Worm (Caenorhabditis elegans) whole organism, young adult: Measurements from ENCODE around the gene F14D7.14.
"Not testable (repeated sequence)": the region's sequence is repeated elsewhere in the genome, so short reads cannot be mapped to it uniquely, and the experiment has no call there.

ENCODE experiments used
- B0261.1 ChIP-seq: sonication (generic microtip); optimal IDR thresholded peaks from 2 replicates; lab custom pipeline; 2016; ENCODE audit warnings: mild to moderate bottlenecking, missing genetic modification characterization, moderate library complexity, missing compliant biosample characterization
- C17E4.6 ChIP-seq: fragments of 200-800 bp; sonication (Bioruptor generic); IDR thresholded peaks from 2 replicates; pipeline ENCODE4 v1.3.6; 2022; ENCODE audit warnings: missing genetic modification reagents, missing genetic modification characterization, missing compliant biosample characterization
- F10E7.11 ChIP-seq: sonication (generic microtip); optimal IDR thresholded peaks from 2 replicates; lab custom pipeline; 2017; ENCODE audit warnings: mild to moderate bottlenecking, missing genetic modification characterization, moderate library complexity, missing compliant biosample characterization
- F37B4.10 ChIP-seq: fragments of 200-800 bp; sonication (Bioruptor generic); IDR thresholded peaks from 2 replicates; pipeline ENCODE4 v1.3.6; 2022; ENCODE audit warnings: missing genetic modification characterization, missing compliant biosample characterization
- F55B11.4 ChIP-seq: sonication (generic microtip); optimal IDR thresholded peaks from 2 replicates; lab custom pipeline; 2016; ENCODE audit warnings: missing compliant biosample characterization, missing genetic modification characterization, borderline replicate concordance; ENCODE audit not compliant: insufficient read depth
- F57A8.1 ChIP-seq: fragments of 200-800 bp; sonication (Bioruptor generic); optimal IDR thresholded peaks from 2 replicates; lab custom pipeline; 2018; ENCODE audit warnings: mild to moderate bottlenecking, missing genetic modification characterization, moderate library complexity, missing compliant biosample characterization
- T07F8.4 ChIP-seq: sonication (generic microtip); optimal IDR thresholded peaks from 2 replicates; lab custom pipeline; 2016; ENCODE audit warnings: mild to moderate bottlenecking, missing genetic modification characterization, moderate library complexity, missing compliant biosample characterization
- T26A5.8 ChIP-seq: sonication (generic microtip); optimal IDR thresholded peaks from 2 replicates; lab custom pipeline; 2016; ENCODE audit warnings: missing genetic modification characterization, missing compliant biosample characterization
- akir-1 ChIP-seq: fragments of 200-800 bp; sonication (Bioruptor generic); optimal IDR thresholded peaks from 2 replicates; lab custom pipeline; 2018; ENCODE audit warnings: mild to moderate bottlenecking, missing genetic modification characterization, moderate library complexity, missing compliant biosample characterization
- aptf-2 ChIP-seq: fragments of 200-800 bp; sonication (Bioruptor generic); conservative IDR thresholded peaks from 2 replicates; pipeline ENCODE4 v1.3.6; 2022; ENCODE audit warnings: missing genetic modification reagents, missing genetic modification characterization, missing compliant biosample characterization
- atf-7 ChIP-seq: sonication (generic microtip); optimal IDR thresholded peaks from 2 replicates; lab custom pipeline; 2017; ENCODE audit warnings: mild to moderate bottlenecking, missing genetic modification characterization, missing compliant biosample characterization
- attf-3 ChIP-seq: fragments of 200-800 bp; sonication (Bioruptor generic); conservative IDR thresholded peaks from 2 replicates; pipeline ENCODE4 v1.3.6; 2022; ENCODE audit warnings: missing genetic modification reagents, missing genetic modification characterization, missing compliant biosample characterization
- ceh-100 ChIP-seq: fragments of 200-800 bp; sonication (Bioruptor generic); IDR thresholded peaks from 2 replicates; pipeline ENCODE4 v1.3.6; 2022; ENCODE audit warnings: missing genetic modification reagents, missing genetic modification characterization, missing compliant biosample characterization
- ceh-58 ChIP-seq: fragments of 200-800 bp; sonication (Bioruptor generic); IDR thresholded peaks from 2 replicates; pipeline ENCODE4 v1.3.6; 2022; ENCODE audit warnings: missing genetic modification characterization, missing compliant biosample characterization
- chd-7 ChIP-seq: sonication (generic microtip); optimal IDR thresholded peaks from 2 replicates; lab custom pipeline; 2016; ENCODE audit warnings: mild to moderate bottlenecking, missing genetic modification characterization, moderate library complexity, missing compliant biosample characterization
- die-1 ChIP-seq: sonication (generic microtip); optimal IDR thresholded peaks from 2 replicates; lab custom pipeline; 2016; ENCODE audit warnings: missing genotype, mild to moderate bottlenecking, missing genetic modification characterization, missing compliant biosample characterization
- dpff-1 ChIP-seq: sonication (generic microtip); optimal IDR thresholded peaks from 2 replicates; lab custom pipeline; 2017; ENCODE audit warnings: mild to moderate bottlenecking, missing genetic modification characterization, missing compliant biosample characterization
- dpl-1 ChIP-seq: fragments of 150-350 bp; optimal IDR thresholded peaks from 2 replicates; lab custom pipeline; 2014; ENCODE audit warnings: missing biosample characterization, missing genetic modification reagents, missing genetic modification characterization
- egrh-3 ChIP-seq: fragments of 200-800 bp; sonication (Bioruptor generic); IDR thresholded peaks from 2 replicates; pipeline ENCODE4 v1.3.6; 2022; ENCODE audit warnings: missing genetic modification reagents, missing genetic modification characterization, missing compliant biosample characterization
- ekl-4 ChIP-seq: fragments of 200-800 bp; sonication (Bioruptor generic); IDR thresholded peaks from 2 replicates; pipeline ENCODE4 v1.3.6; 2022; ENCODE audit warnings: missing genetic modification reagents, missing genetic modification characterization, missing compliant biosample characterization
- him-1 ChIP-seq: sonication (generic microtip); optimal IDR thresholded peaks from 2 replicates; lab custom pipeline; 2016; ENCODE audit warnings: missing genotype, missing genetic modification reagents, missing genetic modification characterization, missing compliant biosample characterization
- hmg-20 ChIP-seq: fragments of 200-800 bp; sonication (Bioruptor generic); IDR thresholded peaks from 2 replicates; pipeline ENCODE4 v1.3.6; 2022; ENCODE audit warnings: missing genetic modification reagents, missing genetic modification characterization, missing compliant biosample characterization
- hrde-1 ChIP-seq: sonication (generic microtip); optimal IDR thresholded peaks from 2 replicates; lab custom pipeline; 2016; ENCODE audit warnings: missing genetic modification characterization, mild to moderate bottlenecking, missing compliant biosample characterization, moderate library complexity, missing genotype, missing genetic modification reagents, borderline replicate concordance
- hsf-1 ChIP-seq: fragments of 200-800 bp; sonication (Bioruptor generic); IDR thresholded peaks from 2 replicates; pipeline ENCODE4 v1.3.6; 2022; ENCODE audit warnings: missing genetic modification reagents, missing genetic modification characterization, missing compliant biosample characterization
- let-607 ChIP-seq, 2 experiments: fragments of 200-800 bp in 1 of 2; sonication (Bioruptor generic) in 1 of 2; sonication (generic microtip) in 1 of 2; optimal IDR thresholded peaks; 2 replicates each; lab custom pipeline; 2016 to 2018; ENCODE audit warnings: mild to moderate bottlenecking in 2 of 2, missing compliant biosample characterization in 2 of 2, missing genetic modification characterization in 2 of 2, moderate library complexity in 2 of 2, missing genotype in 1 of 2
- lin-35 ChIP-seq, 3 experiments: fragments of 150-350 bp in 2 of 3; sonication (generic microtip) in 1 of 3; optimal IDR thresholded peaks; 2 replicates each; lab custom pipeline; 2014 to 2018; ENCODE audit warnings: missing biosample characterization in 3 of 3, missing genetic modification characterization in 3 of 3, missing genetic modification reagents in 3 of 3
- lsy-27 ChIP-seq: sonication (generic microtip); optimal IDR thresholded peaks from 2 replicates; lab custom pipeline; 2017; ENCODE audit warnings: missing genetic modification characterization, mild to moderate bottlenecking, missing compliant biosample characterization, antibody characterized with exemption, missing genotype, borderline replicate concordance; ENCODE audit not compliant: insufficient read depth
- madf-10 ChIP-seq: sonication (generic microtip); optimal IDR thresholded peaks from 2 replicates; lab custom pipeline; 2016; ENCODE audit warnings: mild to moderate bottlenecking, missing genetic modification characterization, missing compliant biosample characterization
- madf-3 ChIP-seq: fragments of 200-800 bp; sonication (Bioruptor generic); IDR thresholded peaks from 2 replicates; pipeline ENCODE4 v1.3.6; 2022; ENCODE audit warnings: missing genetic modification reagents, missing genetic modification characterization, missing compliant biosample characterization
- madf-8 ChIP-seq: fragments of 200-800 bp; sonication (Bioruptor generic); conservative IDR thresholded peaks from 2 replicates; pipeline ENCODE4 v1.3.6; 2022; ENCODE audit warnings: missing genetic modification reagents, missing genetic modification characterization, missing compliant biosample characterization
- nhr-179 ChIP-seq: sonication (generic microtip); optimal IDR thresholded peaks from 2 replicates; lab custom pipeline; 2016; ENCODE audit warnings: mild to moderate bottlenecking, missing genetic modification characterization, missing compliant biosample characterization
- pha-4 ChIP-seq: fragments of 150-350 bp; sonication (generic microtip); optimal IDR thresholded peaks from 2 replicates; lab custom pipeline; 2014; ENCODE audit warnings: missing biosample characterization, missing genetic modification reagents, missing genetic modification characterization
- repo-1 ChIP-seq: sonication (generic microtip); optimal IDR thresholded peaks from 2 replicates; lab custom pipeline; 2017; ENCODE audit warnings: mild to moderate bottlenecking, missing genetic modification characterization, missing compliant biosample characterization
- rpc-1 ChIP-seq, 2 experiments: fragments of 150-350 bp in 1 of 2; sonication (generic microtip) in 1 of 2; optimal IDR thresholded peaks; 2 replicates each; lab custom pipeline; 2014 to 2018; ENCODE audit warnings: missing biosample characterization in 1 of 2, missing genetic modification characterization in 1 of 2, missing genetic modification reagents in 1 of 2, missing genotype in 1 of 2
- sdz-38 ChIP-seq: sonication (generic microtip); optimal IDR thresholded peaks from 2 replicates; lab custom pipeline; 2016; ENCODE audit warnings: missing genotype, missing genetic modification characterization, missing compliant biosample characterization
- snpc-1.3 ChIP-seq: sonication (generic microtip); optimal IDR thresholded peaks from 2 replicates; lab custom pipeline; 2017; ENCODE audit warnings: missing genetic modification characterization, mild to moderate bottlenecking, missing compliant biosample characterization, antibody characterized with exemption, moderate library complexity, missing genotype, missing genetic modification reagents; ENCODE audit not compliant: insufficient read depth
- snpc-3.4 ChIP-seq: sonication (generic microtip); optimal IDR thresholded peaks from 2 replicates; lab custom pipeline; 2017; ENCODE audit warnings: missing genetic modification characterization, mild to moderate bottlenecking, missing compliant biosample characterization, antibody characterized with exemption, moderate library complexity, missing genotype, missing genetic modification reagents
- tlf-1 ChIP-seq: fragments of 200-800 bp; sonication (Bioruptor generic); optimal IDR thresholded peaks from 2 replicates; lab custom pipeline; 2018; ENCODE audit warnings: mild to moderate bottlenecking, missing genetic modification characterization, missing compliant biosample characterization
- unc-130 ChIP-seq: sonication (generic microtip); optimal IDR thresholded peaks from 2 replicates; lab custom pipeline; 2016; ENCODE audit warnings: missing genetic modification reagents, missing genetic modification characterization, missing compliant biosample characterization
- ztf-22 ChIP-seq: fragments of 200-800 bp; sonication (Bioruptor generic); optimal IDR thresholded peaks from 2 replicates; lab custom pipeline; 2018; ENCODE audit warnings: mild to moderate bottlenecking, missing genetic modification characterization, moderate library complexity, missing compliant biosample characterization
- ztf-26 ChIP-seq: sonication (generic microtip); optimal IDR thresholded peaks from 2 replicates; lab custom pipeline; 2017; ENCODE audit warnings: missing genetic modification characterization, missing compliant biosample characterization
- ztf-3 ChIP-seq: fragments of 200-800 bp; sonication (Bioruptor generic); optimal IDR thresholded peaks from 2 replicates; lab custom pipeline; 2018; ENCODE audit warnings: mild to moderate bottlenecking, missing genetic modification characterization, missing compliant biosample characterization

F14D7.14 gene

DNA sequence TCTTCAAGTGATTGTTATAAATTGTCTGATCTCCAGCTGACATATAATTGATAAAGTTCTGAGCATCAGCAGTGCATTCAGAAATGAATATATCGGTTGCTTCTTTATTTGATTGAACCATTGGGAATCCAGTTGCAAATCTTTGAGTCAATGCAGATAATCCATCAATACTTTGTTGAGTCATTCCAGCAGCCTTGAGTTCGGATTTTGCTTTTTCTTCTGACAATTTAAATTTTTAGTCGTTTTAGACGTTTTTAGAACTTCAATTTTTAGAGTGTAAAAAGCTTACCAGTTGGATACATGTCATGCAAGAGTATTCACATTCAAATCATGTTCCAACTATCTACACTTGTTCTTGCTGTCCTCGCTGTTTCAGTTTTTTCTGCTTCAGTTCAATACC is at the start of gene F14D7.14:
Gene F14D7.14, plus strand, starts transcription at position 301 of the 400 bp plus-strand sequence.
- TF ChIP-seq pha-4 (tag; lab: Kevin White, UChicago); let-607 (tag; optimal IDR thresholded peaks at IDR 0.05; lab: Kevin White, UChicago); chd-7 (tag; lab: Kevin White, UChicago): not testable (repeated sequence)
- TF ChIP-seq, all 124 proteins: peak for 0; not testable (repeated sequence) for 124

ce11 chrV:14260831-14261230 is 48.9 kb upstream of the F14D7.14 start, which contains the start of gene F40G12.2:
F40G12.2 (minus strand) TSS chrV:14260931.
- TF ChIP-seq unc-130 (no peak), lsy-27 (tag; lab: Kevin White, UChicago) (no peak), attf-3 (GFP tag; lab: Robert Waterston, UW) (no peak), dpff-1 (tag; lab: Kevin White, UChicago) (no peak), T26A5.8 (tag; lab: Kevin White, UChicago) (no peak), rpc-1 (optimal IDR thresholded peaks at IDR 0.05; lab: Kevin White, UChicago) (no peak), rpc-1 (tag; optimal IDR thresholded peaks at IDR 0.05; lab: Kevin White, UChicago) (no peak), B0261.1 (tag; lab: Kevin White, UChicago) (no peak), F57A8.1 (GFP tag; lab: Kevin White, UChicago) (no peak), aptf-2 (no peak), F55B11.4 (tag; lab: Kevin White, UChicago) (no peak), sdz-38 (no peak)
- TF ChIP-seq, all 124 proteins: peak for 0

DNA sequence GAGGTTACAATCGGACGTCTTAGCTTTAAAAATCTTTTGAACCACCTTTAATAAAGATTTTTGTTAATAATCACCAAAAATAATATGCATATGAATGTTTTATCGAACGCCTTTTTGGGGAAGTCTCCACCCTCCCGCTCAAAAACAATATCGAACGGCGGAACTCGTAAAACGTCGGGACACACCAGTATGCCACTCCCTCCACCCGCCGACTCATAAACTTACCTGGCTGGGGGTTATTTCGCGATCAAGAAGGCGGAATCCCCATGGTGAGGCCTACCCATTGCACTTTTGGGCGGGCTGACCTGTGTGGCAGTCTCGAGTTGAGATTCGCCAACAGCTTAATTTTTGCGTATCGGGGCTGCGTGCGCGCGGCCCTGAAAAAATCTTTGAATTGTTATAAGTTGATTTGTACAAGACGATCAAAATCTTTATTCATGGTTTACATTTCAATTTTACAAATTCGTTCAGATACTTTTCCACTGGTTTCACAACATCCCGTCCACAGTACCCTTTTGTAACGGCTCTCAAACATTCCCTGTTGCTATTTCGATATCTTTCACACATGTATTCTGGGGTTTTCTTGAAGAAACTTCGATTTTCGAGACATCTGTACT is 42.3 kb upstream of the F14D7.14 start:
- no peak for TF ChIP-seq tlf-1 (GFP tag; lab: Kevin White, UChicago)
- TF ChIP-seq madf-8, result 0 out of 2 replicates have a peak, but pooled peaks have one; percentile 15
- peak; percentile 59 for TF ChIP-seq snpc-1.3 (tag; lab: Kevin White, UChicago)
- no peak for TF ChIP-seq akir-1 (GFP tag; lab: Kevin White, UChicago)
- no peak for TF ChIP-seq sdz-38
- no peak for TF ChIP-seq ztf-26 (tag; lab: Kevin White, UChicago)
- no peak for TF ChIP-seq lin-35 (GFP tag; optimal IDR thresholded peaks at IDR 0.05; lab: Kevin White, UChicago)
- TF ChIP-seq egrh-3 (GFP tag; lab: Robert Waterston, UW), result no peak
- TF ChIP-seq repo-1 (tag; lab: Kevin White, UChicago), result no peak
- no peak for TF ChIP-seq ceh-58
- peak; percentile 79 for TF ChIP-seq snpc-3.4 (tag; lab: Kevin White, UChicago)
- peak; percentile 30 for TF ChIP-seq hrde-1 (tag; lab: Kevin White, UChicago)
- no peak for TF ChIP-seq ztf-3 (GFP tag; lab: Kevin White, UChicago)
- TF ChIP-seq madf-10 (tag; lab: Kevin White, UChicago), result no peak
- no peak for TF ChIP-seq C17E4.6
- no peak for TF ChIP-seq madf-3 (GFP tag; lab: Robert Waterston, UW)
- peak; percentile 47; the same call in 1 of the 2 replicates for TF ChIP-seq ceh-100 (GFP tag; lab: Robert Waterston, UW)
- TF ChIP-seq chd-7 (tag; lab: Kevin White, UChicago), result no peak
- no peak for TF ChIP-seq F55B11.4 (tag; lab: Kevin White, UChicago)
- peak; percentile 90 for TF ChIP-seq him-1 (tag; lab: Kevin White, UChicago)
- TF ChIP-seq ztf-22 (GFP tag; lab: Kevin White, UChicago), result no peak
- no peak for TF ChIP-seq nhr-179 (tag; lab: Kevin White, UChicago)
- TF ChIP-seq F37B4.10 (GFP tag; lab: Robert Waterston, UW), result no peak
- TF ChIP-seq dpl-1 (GFP tag; lab: Kevin White, UChicago), result no peak
- TF ChIP-seq F10E7.11, result no peak
- TF ChIP-seq atf-7 (tag; lab: Kevin White, UChicago), result no peak
- TF ChIP-seq hsf-1 (GFP tag; lab: Robert Waterston, UW), result peak; percentile 59; the same call in 1 of the 2 replicates
- TF ChIP-seq lsy-27 (tag; lab: Kevin White, UChicago), result no peak
- peak; percentile 4 for TF ChIP-seq die-1 (tag; lab: Kevin White, UChicago)
- TF ChIP-seq ekl-4, result no peak
- no peak for TF ChIP-seq hmg-20 (GFP tag; lab: Robert Waterston, UW)
- TF ChIP-seq T07F8.4 (tag; lab: Kevin White, UChicago), result no peak
